Worm (Caenorhabditis elegans) whole organism, mixed stage, embryonic: ENCODE results near the gene pitr-3.
A peak's percentile ranks its signal among the peaks of the same experiment; 100 is the strongest.

Experiments used
- M03D4.4 ChIP-seq: sonication (generic microtip); optimal IDR thresholded peaks from 2 replicates; lab custom pipeline; 2017; ENCODE audit warnings: mild to moderate bottlenecking, missing genetic modification characterization, missing compliant biosample characterization
- bed-3 ChIP-seq: fragments of 200-800 bp; sonication (Bioruptor generic); optimal IDR thresholded peaks from 3 replicates; lab custom pipeline; 2018; ENCODE audit warnings: mild to moderate bottlenecking, missing genetic modification characterization, moderate library complexity, missing compliant biosample characterization
- blmp-1 ChIP-seq: fragments of 150-350 bp; optimal IDR thresholded peaks from 2 replicates; lab custom pipeline; 2014; ENCODE audit warnings: missing biosample characterization, missing genetic modification characterization
- ceh-39 ChIP-seq: fragments of 150-350 bp; optimal IDR thresholded peaks from 2 replicates; lab custom pipeline; 2014; ENCODE audit warnings: missing biosample characterization, missing genetic modification characterization
- ceh-43 ChIP-seq: fragments of 200-800 bp; sonication (Bioruptor generic); optimal IDR thresholded peaks from 2 replicates; lab custom pipeline; 2018; ENCODE audit warnings: mild to moderate bottlenecking, missing genetic modification characterization, moderate library complexity, missing compliant biosample characterization
- ces-1 ChIP-seq: fragments of 150-350 bp; optimal IDR thresholded peaks from 2 replicates; lab custom pipeline; 2014; ENCODE audit warnings: missing biosample characterization, missing genetic modification reagents, missing genetic modification characterization
- cnd-1 ChIP-seq: fragments of 200-800 bp; sonication (Bioruptor generic); optimal IDR thresholded peaks from 2 replicates; lab custom pipeline; 2018; ENCODE audit warnings: mild to moderate bottlenecking, missing genetic modification characterization, missing compliant biosample characterization
- drap-1 ChIP-seq: fragments of 200-800 bp; sonication (Bioruptor generic); optimal IDR thresholded peaks from 3 replicates; lab custom pipeline; 2018; ENCODE audit warnings: mild to moderate bottlenecking, missing genetic modification characterization, missing compliant biosample characterization
- elt-1 ChIP-seq: sonication (generic microtip); optimal IDR thresholded peaks from 2 replicates; lab custom pipeline; 2017; ENCODE audit warnings: missing genetic modification characterization, mild to moderate bottlenecking, missing compliant biosample characterization, antibody characterized with exemption, moderate library complexity, borderline replicate concordance; ENCODE audit not compliant: insufficient read depth
- elt-3 ChIP-seq: fragments of 150-350 bp; optimal IDR thresholded peaks from 2 replicates; lab custom pipeline; 2014; ENCODE audit warnings: missing biosample characterization, missing genetic modification characterization
- flh-1 ChIP-seq: fragments of 200-800 bp; sonication (Bioruptor generic); optimal IDR thresholded peaks from 2 replicates; lab custom pipeline; 2018; ENCODE audit warnings: mild to moderate bottlenecking, missing genetic modification characterization, moderate library complexity, missing compliant biosample characterization
- ham-2 ChIP-seq: fragments of 200-800 bp; sonication (Bioruptor generic); optimal IDR thresholded peaks from 2 replicates; lab custom pipeline; 2018; ENCODE audit warnings: mild to moderate bottlenecking, missing genetic modification characterization, missing compliant biosample characterization
- hlh-1 ChIP-seq: fragments of 150-350 bp; optimal IDR thresholded peaks from 2 replicates; lab custom pipeline; 2014; ENCODE audit warnings: missing biosample characterization, missing genetic modification reagents, missing genetic modification characterization
- lin-13 ChIP-seq: fragments of 150-350 bp; optimal IDR thresholded peaks from 2 replicates; lab custom pipeline; 2014; ENCODE audit warnings: missing biosample characterization, missing genetic modification characterization
- lin-32 ChIP-seq: fragments of 200-800 bp; sonication (Bioruptor generic); optimal IDR thresholded peaks from 2 replicates; lab custom pipeline; 2018; ENCODE audit warnings: mild to moderate bottlenecking, missing genetic modification characterization, missing compliant biosample characterization
- lsy-2 ChIP-seq: fragments of 150-350 bp; optimal IDR thresholded peaks from 2 replicates; lab custom pipeline; 2014; ENCODE audit warnings: missing biosample characterization, missing genetic modification characterization
- mab-5 ChIP-seq: fragments of 150-350 bp; optimal IDR thresholded peaks from 2 replicates; lab custom pipeline; 2014; ENCODE audit warnings: missing biosample characterization, missing genetic modification characterization
- mep-1 ChIP-seq: fragments of 150-350 bp; optimal IDR thresholded peaks from 2 replicates; lab custom pipeline; 2017; ENCODE audit warnings: missing biosample characterization, missing genetic modification reagents, missing genetic modification characterization, inconsistent platforms
- mls-2 ChIP-seq: sonication (generic microtip); optimal IDR thresholded peaks from 2 replicates; lab custom pipeline; 2016; ENCODE audit warnings: mild to moderate bottlenecking, missing genetic modification characterization, moderate library complexity, missing compliant biosample characterization
- nhr-12 ChIP-seq: fragments of 150-350 bp; optimal IDR thresholded peaks from 2 replicates; lab custom pipeline; 2014; ENCODE audit warnings: missing biosample characterization, missing genetic modification characterization
- nhr-2 ChIP-seq: fragments of 150-350 bp; optimal IDR thresholded peaks from 2 replicates; lab custom pipeline; 2014; ENCODE audit warnings: missing biosample characterization, missing genetic modification characterization
- nhr-237 ChIP-seq: fragments of 150-350 bp; optimal IDR thresholded peaks from 2 replicates; lab custom pipeline; 2014; ENCODE audit warnings: missing biosample characterization, missing genetic modification characterization
- nhr-28 ChIP-seq: fragments of 150-350 bp; optimal IDR thresholded peaks from 2 replicates; lab custom pipeline; 2014; ENCODE audit warnings: missing biosample characterization, missing genetic modification characterization
- pha-4 ChIP-seq: fragments of 150-350 bp; optimal IDR thresholded peaks from 2 replicates; lab custom pipeline; 2018; ENCODE audit warnings: missing biosample characterization, missing genetic modification reagents, missing genetic modification characterization
- sem-2 ChIP-seq: fragments of 200-800 bp; sonication (Bioruptor generic); optimal IDR thresholded peaks from 2 replicates; lab custom pipeline; 2018; ENCODE audit warnings: mild to moderate bottlenecking, missing genetic modification characterization, missing compliant biosample characterization
- snpc-4 ChIP-seq: fragments of 150-350 bp; optimal IDR thresholded peaks from 2 replicates; lab custom pipeline; 2014; ENCODE audit warnings: missing biosample characterization, missing genetic modification characterization
- sptf-1 ChIP-seq: sonication (generic microtip); optimal IDR thresholded peaks from 2 replicates; lab custom pipeline; 2017; ENCODE audit warnings: mild to moderate bottlenecking, missing genetic modification characterization, moderate library complexity, missing compliant biosample characterization
- tbx-8 ChIP-seq: fragments of 200-800 bp; sonication (Bioruptor generic); optimal IDR thresholded peaks from 2 replicates; lab custom pipeline; 2018; ENCODE audit warnings: mild to moderate bottlenecking, missing genetic modification characterization, moderate library complexity, missing compliant biosample characterization
- unc-120 ChIP-seq: sonication (generic microtip); optimal IDR thresholded peaks from 2 replicates; lab custom pipeline; 2017; ENCODE audit warnings: missing genetic modification characterization, missing compliant biosample characterization; ENCODE audit not compliant: poor library complexity, severe bottlenecking
- unc-39 ChIP-seq: fragments of 150-350 bp; optimal IDR thresholded peaks from 2 replicates; lab custom pipeline; 2014; ENCODE audit warnings: missing biosample characterization, missing genetic modification characterization
- unc-62 ChIP-seq: fragments of 150-350 bp; optimal IDR thresholded peaks from 2 replicates; lab custom pipeline; 2014; ENCODE audit warnings: missing biosample characterization, missing genetic modification reagents, missing genetic modification characterization
- zip-8 ChIP-seq: fragments of 150-350 bp; optimal IDR thresholded peaks from 2 replicates; lab custom pipeline; 2014; ENCODE audit warnings: missing biosample characterization, missing genetic modification characterization
- ztf-11 ChIP-seq: fragments of 150-350 bp; optimal IDR thresholded peaks from 2 replicates; lab custom pipeline; 2014; ENCODE audit warnings: missing biosample characterization, missing genetic modification characterization

pitr-3 gene

ce11 chrV:9141297-9141696 is at the start of gene pitr-3:
pitr-3 (minus strand) TSS chrV:9141397.
- no peak for TF ChIP-seq nhr-28 (tag; lab: Kevin White, UChicago)
- TF ChIP-seq lin-32 (GFP tag; lab: Kevin White, UChicago): no peak
- TF ChIP-seq sem-2 (GFP tag; lab: Kevin White, UChicago): no peak
- TF ChIP-seq ces-1: no peak
- TF ChIP-seq lin-13 (tag; lab: Kevin White, UChicago): no peak
- TF ChIP-seq flh-1 (GFP tag; lab: Kevin White, UChicago): no peak
- TF ChIP-seq, all 35 proteins: peak for 0

DNA sequence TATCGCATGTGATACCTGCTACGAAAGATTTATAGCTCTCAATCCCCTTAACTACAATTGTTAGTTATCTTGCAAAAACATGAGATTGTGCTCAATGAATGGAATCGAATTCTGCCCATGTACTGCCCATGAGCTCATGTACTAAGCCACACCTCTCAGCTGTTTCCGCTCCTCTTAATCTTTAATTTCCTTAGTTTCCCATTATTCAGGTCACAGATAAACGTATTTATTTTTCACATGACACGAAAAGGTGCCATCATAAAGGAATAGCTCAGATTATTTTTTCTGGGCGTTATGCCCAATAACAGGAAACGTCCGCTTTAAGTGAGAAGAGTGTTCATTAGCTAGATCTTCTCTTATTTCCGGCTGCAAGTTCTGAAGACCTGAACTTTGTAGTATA is 44.8 kb upstream of the pitr-3 start:
- no peak for TF ChIP-seq unc-62 (GFP tag; lab: Kevin White, UChicago)
- no peak for TF ChIP-seq lsy-2
- TF ChIP-seq elt-1 (tag; lab: Kevin White, UChicago): no peak
- TF ChIP-seq mls-2 (tag; lab: Kevin White, UChicago): no peak
- no peak for TF ChIP-seq sptf-1 (tag; lab: Kevin White, UChicago)
- no peak for TF ChIP-seq ztf-11 (tag; lab: Kevin White, UChicago)
- no peak for TF ChIP-seq drap-1 (GFP tag; lab: Kevin White, UChicago)
- TF ChIP-seq nhr-237 (tag; lab: Kevin White, UChicago): no peak
- no peak for TF ChIP-seq nhr-2 (tag; lab: Kevin White, UChicago)
- TF ChIP-seq nhr-28 (tag; lab: Kevin White, UChicago): no peak

- peak; percentile 78 for TF ChIP-seq ces-1
- TF ChIP-seq ceh-39 (tag; lab: Kevin White, UChicago): no peak
Observed at ce11 chrV:9183718-9184441, 42.7 kb upstream of the pitr-3 start.

- TF ChIP-seq ham-2 (GFP tag; lab: Kevin White, UChicago): peak; percentile 13
- peak; percentile 32 for TF ChIP-seq blmp-1 (tag; lab: Kevin White, UChicago)
- TF ChIP-seq lsy-2: no peak
Observed at ce11 chrV:9181669-9182250, 40.6 kb upstream of the pitr-3 start, which contains the start of gene ptr-1. ptr-1 (minus strand) TSS chrV:9181719.

- TF ChIP-seq unc-39 (tag; lab: Kevin White, UChicago) (no peak), hlh-1 (no peak), unc-120 (tag; lab: Kevin White, UChicago) (no peak), mep-1 (tag; lab: Kevin White, UChicago) (peak; percentile 93), flh-1 (GFP tag; lab: Kevin White, UChicago) (no peak), lin-32 (GFP tag; lab: Kevin White, UChicago) (peak; percentile 42), snpc-4 (tag; lab: Kevin White, UChicago) (no peak), elt-3 (tag; lab: Kevin White, UChicago) (no peak), mls-2 (tag; lab: Kevin White, UChicago) (peak; percentile 32), unc-62 (GFP tag; lab: Kevin White, UChicago) (peak; percentile 38), zip-8 (peak; percentile 62), sptf-1 (tag; lab: Kevin White, UChicago) (no peak), cnd-1 (tag; lab: Kevin White, UChicago) (no peak), ham-2 (GFP tag; lab: Kevin White, UChicago) (no peak), tbx-8 (GFP tag; lab: Kevin White, UChicago) (no peak), nhr-237 (tag; lab: Kevin White, UChicago) (peak; percentile 86), sem-2 (GFP tag; lab: Kevin White, UChicago) (no peak), mab-5 (tag; lab: Kevin White, UChicago) (no peak), nhr-2 (tag; lab: Kevin White, UChicago) (peak; percentile 15), nhr-12 (tag; lab: Kevin White, UChicago) (no peak), bed-3 (GFP tag; lab: Kevin White, UChicago) (no peak), ztf-11 (tag; lab: Kevin White, UChicago) (no peak), ces-1 (no peak), drap-1 (GFP tag; lab: Kevin White, UChicago) (peak; percentile 34), pha-4 (tag; lab: Kevin White, UChicago) (peak; percentile 84), ceh-43 (GFP tag; lab: Kevin White, UChicago) (peak; percentile 56), M03D4.4 (tag; lab: Kevin White, UChicago) (peak; percentile 60), nhr-28 (tag; lab: Kevin White, UChicago) (no peak), ceh-39 (tag; lab: Kevin White, UChicago) (no peak), lin-13 (tag; lab: Kevin White, UChicago) (peak; percentile 78)
Observed at ce11 chrV:9175218-9175837, 34.1 kb upstream of the pitr-3 start, which contains the start of gene spas-1. spas-1 (plus strand) TSS chrV:9175789.
